Worm (Caenorhabditis elegans): Measurements from ENCODE around the gene paic-1.

Gene paic-1

DNA sequence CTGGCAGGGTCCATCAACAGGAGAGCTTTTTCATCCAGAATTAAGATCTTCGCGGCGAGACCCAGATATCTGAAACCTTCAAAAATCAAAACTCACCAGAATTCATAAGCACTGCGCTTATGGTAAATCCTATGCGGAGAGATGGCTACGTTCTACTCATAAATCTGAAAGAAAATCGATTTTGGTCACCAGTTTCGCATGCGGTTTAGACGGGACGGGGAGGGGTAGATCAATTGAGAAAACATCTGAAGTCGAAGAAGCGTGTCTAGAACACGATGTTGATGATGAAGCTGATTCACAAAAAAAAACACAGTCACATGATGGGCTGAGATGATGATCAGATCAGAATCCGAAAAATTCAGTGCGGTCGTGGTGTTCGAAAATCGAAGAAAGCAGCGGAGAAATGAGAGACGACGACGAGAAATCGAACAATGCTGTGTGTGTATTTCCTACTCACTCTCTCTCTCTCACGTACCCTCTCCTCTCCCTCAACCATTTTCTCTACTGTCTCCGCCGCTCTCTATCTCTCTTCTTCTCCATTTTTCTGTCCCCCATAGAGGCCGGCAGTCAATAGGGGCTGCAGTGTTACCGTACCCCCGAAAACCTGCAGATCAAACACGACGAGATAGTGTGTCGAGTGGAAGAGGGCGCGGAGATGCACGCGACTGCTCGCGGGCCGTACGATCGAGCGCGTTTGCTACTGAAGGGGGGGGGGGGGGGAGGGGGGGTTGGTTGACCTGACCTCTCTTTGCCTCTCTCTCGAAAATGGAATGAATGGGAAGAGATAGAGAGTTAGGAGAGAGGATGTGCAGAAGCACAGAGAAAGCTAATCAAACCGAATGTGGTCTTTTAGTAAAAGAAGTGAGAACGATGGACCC is 4.2 kb upstream of the paic-1 start, which contains the start of gene ntl-2 (continued):
- TF ChIP-seq nfyb-1 (GFP tag; IDR thresholded peaks at IDR 0.05) (peak; percentile 97), Y79H2A.3 (GFP tag; conservative IDR thresholded peaks at IDR 0.05) (no peak), snpc-3.4 (tag; optimal IDR thresholded peaks at IDR 0.05) (peak; percentile 16), repo-1 (tag; optimal IDR thresholded peaks at IDR 0.05) (peak; percentile 88), tbp1 (GFP tag; optimal IDR thresholded peaks at IDR 0.05) (peak; percentile 71), egl-18 (GFP tag; IDR thresholded peaks at IDR 0.05) (peak; percentile 82; the same call in 1 of the 2 replicates), nhr-90 (tag; optimal IDR thresholded peaks at IDR 0.05) (no peak), K11D2.4 (GFP tag; IDR thresholded peaks at IDR 0.05) (peak; percentile 92), hmg-20 (GFP tag; IDR thresholded peaks at IDR 0.05) (no peak; the same call in 1 of the 2 replicates), lag-1 (GFP tag; IDR thresholded peaks at IDR 0.05) (no peak), egrh-3 (GFP tag; IDR thresholded peaks at IDR 0.05) (peak; percentile 100), bed-1 (GFP tag; IDR thresholded peaks at IDR 0.05) (no peak), F52B5.7 (tag; optimal IDR thresholded peaks at IDR 0.05) (peak; percentile 91), cebp-1 (GFP tag; IDR thresholded peaks at IDR 0.05) (peak; percentile 11; the same call in 1 of the 2 replicates), cebp-1 (tag; optimal IDR thresholded peaks at IDR 0.05) (peak; percentile 94), ztf-25 (GFP tag; IDR thresholded peaks at IDR 0.05) (no peak), nhr-120 (GFP tag; IDR thresholded peaks at IDR 0.05) (no peak), xnd-1 (tag; optimal IDR thresholded peaks at IDR 0.05) (no peak), nfya-1 (tag; optimal IDR thresholded peaks at IDR 0.05; ENCODE audit: borderline replicate concordance, insufficient read depth) (no peak), efl-1 (GFP tag; optimal IDR thresholded peaks at IDR 0.05) (peak; percentile 29), F22D6.2 (tag; optimal IDR thresholded peaks at IDR 0.05) (peak; percentile 43), snpc-4 (GFP tag; optimal IDR thresholded peaks at IDR 0.05) (peak; percentile 34), snpc-4 (tag; optimal IDR thresholded peaks at IDR 0.05) (peak in 3 of 4 experiments; percentile 29 to 76 (median 69)), C06A6.2 (GFP tag; conservative IDR thresholded peaks at IDR 0.05) (peak; percentile 81), ztf-26 (tag; optimal IDR thresholded peaks at IDR 0.05) (peak; percentile 95), F33H1.4 (GFP tag; IDR thresholded peaks at IDR 0.05) (peak; percentile 46), F57A8.1 (GFP tag; optimal IDR thresholded peaks at IDR 0.05) (peak; percentile 82), sea-2 (GFP tag; IDR thresholded peaks at IDR 0.05) (no peak), lin-54 (GFP tag; optimal IDR thresholded peaks at IDR 0.05) (peak; percentile 88), die-1 (tag; optimal IDR thresholded peaks at IDR 0.05) (no peak), ztf-3 (GFP tag; optimal IDR thresholded peaks at IDR 0.05) (peak; percentile 87), hmg-1.2 (GFP tag; IDR thresholded peaks at IDR 0.05) (peak; percentile 91), ztf-22 (GFP tag; optimal IDR thresholded peaks at IDR 0.05) (peak; percentile 73), Y53F4B.3 (GFP tag; IDR thresholded peaks at IDR 0.05) (0 out of 2 replicates have a peak, but pooled peaks have one; percentile 5), madf-8 (GFP tag; conservative IDR thresholded peaks at IDR 0.05) (peak; percentile 23; the same call in 1 of the 2 replicates), fkh-3 (tag; optimal IDR thresholded peaks at IDR 0.05) (peak; percentile 6), F55B11.4 (tag; optimal IDR thresholded peaks at IDR 0.05; ENCODE audit: borderline replicate concordance, insufficient read depth) (no peak), ztf-6 (GFP tag; IDR thresholded peaks at IDR 0.05) (0 out of 2 replicates have a peak, but pooled peaks have one; percentile 34), F10E7.11 (tag; optimal IDR thresholded peaks at IDR 0.05) (no peak), unc-62 (GFP tag; optimal IDR thresholded peaks at IDR 0.05) (peak; percentile 12), ekl-4 (GFP tag; IDR thresholded peaks at IDR 0.05) (peak; percentile 94), ceh-100 (GFP tag; IDR thresholded peaks at IDR 0.05) (peak; percentile 81), aptf-3 (GFP tag; IDR thresholded peaks at IDR 0.05) (no peak), ceh-58 (GFP tag; IDR thresholded peaks at IDR 0.05) (no peak), sptf-2 (GFP tag; optimal IDR thresholded peaks at IDR 0.05) (peak; percentile 59), F37B4.10 (GFP tag; IDR thresholded peaks at IDR 0.05) (no peak)
